Fruit fly (Drosophila melanogaster) whole organism, embryonic: ENCODE data around the gene Aef1.

ENCODE experiments used
- Antp ChIP-seq: fragments of 200-800 bp; sonication (Bioruptor generic); optimal IDR thresholded peaks from 3 replicates; lab custom pipeline; 2016; ENCODE audit warnings: missing biosample characterization, missing genetic modification characterization
- Atf3 ChIP-seq: fragments of 200-800 bp; sonication (Bioruptor generic); optimal IDR thresholded peaks from 3 replicates; lab custom pipeline; 2016; ENCODE audit warnings: missing biosample characterization, missing genetic modification characterization
- CG10209 ChIP-seq: fragments of 200-800 bp; sonication (Bioruptor generic); optimal IDR thresholded peaks from 3 replicates; lab custom pipeline; 2017; ENCODE audit warnings: missing biosample characterization, mild to moderate bottlenecking, missing genetic modification characterization, missing genetic modification reagents
- CG12071 ChIP-seq: fragments of 200-800 bp; sonication (Bioruptor generic); optimal IDR thresholded peaks from 3 replicates; lab custom pipeline; 2018; ENCODE audit warnings: missing biosample characterization, mild to moderate bottlenecking, missing genetic modification characterization
- CG1233 ChIP-seq: fragments of 200-800 bp; sonication (Bioruptor generic); optimal IDR thresholded peaks from 4 replicates; lab custom pipeline; 2018; ENCODE audit warnings: missing biosample characterization, mild to moderate bottlenecking, missing genetic modification characterization
- CG12942 ChIP-seq: fragments of 200-800 bp; sonication (Bioruptor generic); optimal IDR thresholded peaks from 3 replicates; lab custom pipeline; 2016; ENCODE audit warnings: missing biosample characterization, missing genetic modification characterization
- CG13123 ChIP-seq: fragments of 200-800 bp; sonication (Bioruptor generic); optimal IDR thresholded peaks from 2 replicates; lab custom pipeline; 2016; ENCODE audit warnings: missing biosample characterization, missing genetic modification characterization
- CG15011 ChIP-seq: fragments of 200-800 bp; sonication (Bioruptor generic); optimal IDR thresholded peaks from 3 replicates; lab custom pipeline; 2018; ENCODE audit warnings: missing biosample characterization, mild to moderate bottlenecking, missing genetic modification characterization
- CG15601 ChIP-seq: fragments of 200-800 bp; sonication (Bioruptor generic); optimal IDR thresholded peaks from 3 replicates; lab custom pipeline; 2019; ENCODE audit warnings: missing biosample characterization, mild to moderate bottlenecking, missing genetic modification characterization, moderate library complexity
- CG1603 ChIP-seq: fragments of 200-800 bp; sonication (Bioruptor generic); optimal IDR thresholded peaks from 2 replicates; lab custom pipeline; 2019; ENCODE audit warnings: missing biosample characterization, mild to moderate bottlenecking, missing genetic modification characterization, moderate library complexity
- CG17829 ChIP-seq: fragments of 200-800 bp; optimal IDR thresholded peaks from 2 replicates; lab custom pipeline; 2019; ENCODE audit warnings: missing biosample characterization, mild to moderate bottlenecking, missing genetic modification characterization, moderate library complexity
- CG2129 ChIP-seq: fragments of 200-800 bp; sonication (Bioruptor generic); IDR thresholded peaks from 2 replicates; pipeline ENCODE4 v1.3.6; 2022; ENCODE audit warnings: missing biosample characterization, missing genetic modification characterization; ENCODE audit not compliant: partially characterized antibody
- CG2678 ChIP-seq: fragments of 200-800 bp; sonication (Bioruptor generic); optimal IDR thresholded peaks from 3 replicates; lab custom pipeline; 2019; ENCODE audit warnings: missing biosample characterization, mild to moderate bottlenecking, missing genetic modification characterization, moderate library complexity
- CG3163 ChIP-seq: fragments of 200-800 bp; sonication (Bioruptor generic); optimal IDR thresholded peaks from 3 replicates; lab custom pipeline; 2016; ENCODE audit warnings: missing biosample characterization, missing genetic modification characterization
- CG33557 ChIP-seq: fragments of 200-800 bp; sonication (Bioruptor generic); optimal IDR thresholded peaks from 2 replicates; lab custom pipeline; 2019; ENCODE audit warnings: missing biosample characterization, mild to moderate bottlenecking, missing genetic modification characterization, moderate library complexity
- CG34376 ChIP-seq: fragments of 200-800 bp; sonication (Bioruptor generic); optimal IDR thresholded peaks from 2 replicates; lab custom pipeline; 2018; ENCODE audit warnings: missing biosample characterization, mild to moderate bottlenecking, missing genetic modification characterization
- CG3726 ChIP-seq: fragments of 200-800 bp; sonication (Bioruptor generic); IDR thresholded peaks from 3 replicates; pipeline ENCODE4, ENCODE4 v1.3.6; 2022; ENCODE audit warnings: missing biosample characterization, missing genetic modification characterization
- CG5245 ChIP-seq: fragments of 200-800 bp; sonication (Bioruptor generic); optimal IDR thresholded peaks from 3 replicates; lab custom pipeline; 2016; ENCODE audit warnings: missing biosample characterization, missing genetic modification characterization
- CG6813 ChIP-seq: fragments of 200-800 bp; sonication (Bioruptor generic); optimal IDR thresholded peaks from 2 replicates; lab custom pipeline; 2017; ENCODE audit warnings: missing biosample characterization, missing genetic modification characterization, mild to moderate bottlenecking, moderate library complexity, missing genetic modification reagents
- CG7928 ChIP-seq: fragments of 200-800 bp; sonication (Bioruptor generic); optimal IDR thresholded peaks from 2 replicates; lab custom pipeline; 2017; ENCODE audit warnings: missing biosample characterization, mild to moderate bottlenecking, missing genetic modification characterization
- CG9797 ChIP-seq: fragments of 200-800 bp; sonication (Bioruptor generic); optimal IDR thresholded peaks from 3 replicates; lab custom pipeline; 2018; ENCODE audit warnings: missing biosample characterization, mild to moderate bottlenecking, missing genetic modification characterization
- CTCF ChIP-seq: fragments of 200-800 bp; sonication (Bioruptor generic); optimal IDR thresholded peaks from 2 replicates; lab custom pipeline; 2017; ENCODE audit warnings: missing biosample characterization, mild to moderate bottlenecking, missing genetic modification characterization, moderate library complexity
- Camta ChIP-seq: fragments of 200-800 bp; sonication (Bioruptor generic); optimal IDR thresholded peaks from 2 replicates; lab custom pipeline; 2016; ENCODE audit warnings: missing biosample characterization, missing genetic modification characterization
- Deaf1 ChIP-seq: fragments of 200-800 bp; optimal IDR thresholded peaks from 3 replicates; lab custom pipeline; 2019; ENCODE audit warnings: missing biosample characterization, mild to moderate bottlenecking, missing genetic modification characterization, moderate library complexity
- Doc2 ChIP-seq: fragments of 200-800 bp; sonication (Bioruptor generic); IDR thresholded peaks from 2 replicates; pipeline ENCODE4 v1.3.6; 2022; ENCODE audit warnings: missing biosample characterization, missing genetic modification characterization
- HmgZ ChIP-seq: fragments of 200-800 bp; sonication (Bioruptor generic); optimal IDR thresholded peaks from 2 replicates; lab custom pipeline; 2018; ENCODE audit warnings: missing biosample characterization, mild to moderate bottlenecking, missing genetic modification characterization
- Hr39 ChIP-seq: fragments of >200 bp; optimal IDR thresholded peaks from 2 replicates; lab custom pipeline; 2017
- Mad ChIP-seq: fragments of 200-800 bp; sonication (Bioruptor generic); optimal IDR thresholded peaks from 2 replicates; lab custom pipeline; 2016; ENCODE audit warnings: missing biosample characterization, missing genetic modification characterization
- Mes4 ChIP-seq: fragments of 200-800 bp; sonication (Bioruptor generic); optimal IDR thresholded peaks from 2 replicates; lab custom pipeline; 2016; ENCODE audit warnings: missing biosample characterization, missing genetic modification characterization
- Side ChIP-seq: fragments of 200-800 bp; sonication (Bioruptor generic); optimal IDR thresholded peaks from 2 replicates; lab custom pipeline; 2016; ENCODE audit warnings: missing biosample characterization, missing genetic modification characterization
- Stat92E ChIP-seq, 3 experiments: fragments of >200 bp in 2 of 3; fragments of 200-800 bp in 1 of 3; sonication (Bioruptor generic) in 1 of 3; optimal IDR thresholded peaks; 2 replicates each; lab custom pipeline; 2017 to 2019; ENCODE audit warnings: missing biosample characterization in 3 of 3, missing genetic modification characterization in 3 of 3, mild to moderate bottlenecking in 1 of 3, moderate library complexity in 1 of 3
- chn ChIP-seq: fragments of 200-800 bp; sonication (Bioruptor generic); optimal IDR thresholded peaks from 2 replicates; lab custom pipeline; 2016; ENCODE audit warnings: missing biosample characterization, missing genetic modification characterization
- crp ChIP-seq, 2 experiments: fragments of 200-800 bp; sonication (Bioruptor generic); optimal IDR thresholded peaks; 2 replicates in 1 of 2; 3 replicates in 1 of 2; lab custom pipeline; 2017; ENCODE audit warnings: missing biosample characterization in 2 of 2, missing genetic modification characterization in 2 of 2, mild to moderate bottlenecking in 1 of 2, moderate library complexity in 1 of 2
- dati ChIP-seq: fragments of 200-800 bp; sonication (Bioruptor generic); IDR thresholded peaks from 2 replicates; pipeline ENCODE4 v1.3.6; 2022; ENCODE audit warnings: missing biosample characterization, missing genetic modification characterization
- exex ChIP-seq: fragments of 200-800 bp; sonication (Bioruptor generic); optimal IDR thresholded peaks from 4 replicates; lab custom pipeline; 2018; ENCODE audit warnings: missing biosample characterization, mild to moderate bottlenecking, missing genetic modification characterization, moderate library complexity
- fd96Cb ChIP-seq: fragments of 200-800 bp; sonication (Bioruptor generic); optimal IDR thresholded peaks from 2 replicates; lab custom pipeline; 2018; ENCODE audit warnings: missing biosample characterization, mild to moderate bottlenecking, missing genetic modification characterization, moderate library complexity
- ftz-f1 ChIP-seq: fragments of 200-800 bp; sonication (Bioruptor generic); optimal IDR thresholded peaks from 2 replicates; lab custom pipeline; 2016; ENCODE audit warnings: missing biosample characterization, missing genetic modification characterization
- gt ChIP-seq: fragments of 200-800 bp; sonication (Bioruptor generic); IDR thresholded peaks from 2 replicates; pipeline ENCODE4 v1.3.6; 2022; ENCODE audit warnings: missing biosample characterization, missing genetic modification characterization
- ind ChIP-seq: fragments of 200-800 bp; sonication (Bioruptor generic); optimal IDR thresholded peaks from 3 replicates; lab custom pipeline; 2016; ENCODE audit warnings: missing biosample characterization, missing genetic modification characterization
- maf-S ChIP-seq: fragments of 200-800 bp; sonication (Bioruptor generic); optimal IDR thresholded peaks from 2 replicates; lab custom pipeline; 2016; ENCODE audit warnings: missing biosample characterization, missing genetic modification characterization
- mam ChIP-seq: fragments of 200-800 bp; sonication (Bioruptor generic); optimal IDR thresholded peaks from 3 replicates; lab custom pipeline; 2016; ENCODE audit warnings: missing biosample characterization, missing genetic modification characterization
- mirr ChIP-seq: fragments of 200-800 bp; sonication (Bioruptor generic); optimal IDR thresholded peaks from 3 replicates; lab custom pipeline; 2018; ENCODE audit warnings: missing biosample characterization, mild to moderate bottlenecking, missing genetic modification characterization
- nom ChIP-seq: fragments of 200-800 bp; sonication (Bioruptor generic); optimal IDR thresholded peaks from 2 replicates; lab custom pipeline; 2017; ENCODE audit warnings: missing biosample characterization, missing genetic modification characterization, mild to moderate bottlenecking, moderate library complexity, missing genetic modification reagents
- otp ChIP-seq: fragments of 200-800 bp; sonication (Bioruptor generic); IDR thresholded peaks from 3 replicates; pipeline ENCODE4, ENCODE4 v1.3.6; 2022; ENCODE audit warnings: missing biosample characterization, missing genetic modification characterization
- prd ChIP-seq, 3 experiments: fragments of >200 bp in 2 of 3; fragments of 200-800 bp in 1 of 3; sonication (Bioruptor generic) in 1 of 3; optimal IDR thresholded peaks in 2 of 3; IDR thresholded peaks in 1 of 3; 2 replicates in 2 of 3; 3 replicates in 1 of 3; pipeline versions ENCODE4 v1.3.6 to Lab custom; 2017 to 2022; ENCODE audit warnings: missing biosample characterization in 1 of 3, missing genetic modification characterization in 1 of 3
- rib ChIP-seq: fragments of 200-800 bp; sonication (Bioruptor generic); IDR thresholded peaks from 2 replicates; pipeline ENCODE4 v1.3.6; 2022; ENCODE audit warnings: missing biosample characterization, missing genetic modification characterization
- sc ChIP-seq, 3 experiments: fragments of >200 bp in 2 of 3; fragments of 200-800 bp in 1 of 3; sonication (Bioruptor generic) in 1 of 3; optimal IDR thresholded peaks; 2 replicates in 2 of 3; 3 replicates in 1 of 3; lab custom pipeline; 2017; ENCODE audit warnings: mild to moderate bottlenecking in 1 of 3, missing biosample characterization in 1 of 3, missing genetic modification characterization in 1 of 3, missing genetic modification reagents in 1 of 3
- slou ChIP-seq: fragments of 200-800 bp; sonication (Bioruptor generic); optimal IDR thresholded peaks from 3 replicates; lab custom pipeline; 2016; ENCODE audit warnings: missing biosample characterization, missing genetic modification characterization
- sna ChIP-seq: fragments of 200-800 bp; sonication (Bioruptor generic); IDR thresholded peaks from 2 replicates; pipeline ENCODE4 v1.3.6; 2022; ENCODE audit warnings: missing biosample characterization, missing genetic modification characterization; ENCODE audit not compliant: partially characterized antibody
- zfh2 ChIP-seq: fragments of 200-800 bp; sonication (Bioruptor generic); optimal IDR thresholded peaks from 2 replicates; lab custom pipeline; 2016; ENCODE audit warnings: missing biosample characterization, missing genetic modification characterization

The Aef1 gene

DNA sequence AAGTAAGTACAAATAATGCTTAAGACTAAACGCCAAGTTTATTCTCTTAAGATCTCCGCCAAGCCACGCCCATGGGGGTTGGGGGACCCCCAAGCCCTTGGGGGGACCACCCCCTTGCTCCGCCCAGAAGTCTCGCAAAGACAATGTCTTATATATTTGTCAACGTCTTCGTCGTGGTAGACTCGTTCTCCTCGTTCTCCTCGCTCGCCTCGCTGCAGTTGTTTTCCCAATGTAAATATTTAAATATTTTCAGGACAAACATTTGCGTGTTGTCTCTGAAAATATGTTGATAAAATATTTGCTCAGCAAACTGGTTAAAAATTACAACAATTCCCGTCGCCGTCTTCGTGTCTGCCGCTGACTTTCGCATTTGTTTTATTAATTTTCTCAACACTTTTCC is 31.0 kb downstream of the Aef1 start (continued):
- TF ChIP-seq CG9797 (GFP tag; lab: Kevin White, UChicago) = peak; percentile 34
- peak; percentile 38 for TF ChIP-seq CTCF
- TF ChIP-seq sc (optimal IDR thresholded peaks at IDR 0.05; lab: Kevin White, UChicago) = no peak
- peak; percentile 89 for TF ChIP-seq sc (GFP tag; optimal IDR thresholded peaks at IDR 0.05; lab: Kevin White, UChicago)
- no peak for TF ChIP-seq ftz-f1 (GFP tag; lab: Kevin White, UChicago)
- TF ChIP-seq CG15011 (GFP tag; lab: Kevin White, UChicago) = peak; percentile 83
- TF ChIP-seq CG10209 = peak; percentile 85
- TF ChIP-seq sna = no peak
- TF ChIP-seq Deaf1 = no peak
- peak; percentile 24 for TF ChIP-seq Atf3 (GFP tag; lab: Kevin White, UChicago)
- no peak for TF ChIP-seq HmgZ
- TF ChIP-seq CG6813 (GFP tag; lab: Kevin White, UChicago) = peak; percentile 95
- TF ChIP-seq ind = no peak
- TF ChIP-seq maf-S = no peak
- peak; percentile 89 for TF ChIP-seq CG1603 (tag; lab: Kevin White, UChicago)
- peak; percentile 80 for TF ChIP-seq CG15601 (tag; lab: Kevin White, UChicago)
- TF ChIP-seq CG12071 (GFP tag; lab: Kevin White, UChicago) = peak; percentile 20
- no peak for TF ChIP-seq Antp (GFP tag; lab: Kevin White, UChicago)
- peak; percentile 25 for TF ChIP-seq CG12942 (GFP tag; lab: Kevin White, UChicago)
- TF ChIP-seq CG7928 = no peak
- TF ChIP-seq CG13123 = no peak
- TF ChIP-seq CG3726 = no peak
- TF ChIP-seq Hr39 = no peak
- no peak for TF ChIP-seq rib (GFP tag; lab: Robert Waterston, UW)
- 0 out of 2 replicates have a peak, but pooled peaks have one; percentile 42 for TF ChIP-seq dati (GFP tag; lab: Robert Waterston, UW)
- TF ChIP-seq fd96Cb (tag; lab: Kevin White, UChicago) = peak; percentile 75
- no peak for TF ChIP-seq CG3163 (GFP tag; lab: Kevin White, UChicago)
- peak; percentile 16 for TF ChIP-seq Side (GFP tag; lab: Kevin White, UChicago)
- no peak for TF ChIP-seq nom
- peak in 1 of 2 experiments; percentile 27 for TF ChIP-seq crp (GFP tag; optimal IDR thresholded peaks at IDR 0.05; lab: Kevin White, UChicago)
- TF ChIP-seq Mes4 (GFP tag; lab: Kevin White, UChicago) = peak; percentile 9
- TF ChIP-seq prd (optimal IDR thresholded peaks at IDR 0.05; lab: Kevin White, UChicago) = no peak
- TF ChIP-seq prd (GFP tag; IDR thresholded peaks at IDR 0.05; lab: Robert Waterston, UW) = peak; percentile 70
- TF ChIP-seq mirr (GFP tag; lab: Kevin White, UChicago) = no peak
- no peak for TF ChIP-seq CG2129 (GFP tag; lab: Robert Waterston, UW)
- TF ChIP-seq CG5245 (GFP tag; lab: Kevin White, UChicago) = peak; percentile 9
- TF ChIP-seq Mad = peak; percentile 34
- peak; percentile 68 for TF ChIP-seq CG2678 (tag; lab: Kevin White, UChicago)
- no peak for TF ChIP-seq exex (tag; lab: Kevin White, UChicago)
- no peak for TF ChIP-seq slou (GFP tag; lab: Kevin White, UChicago)
- peak; percentile 32 for TF ChIP-seq Camta
- TF ChIP-seq CG1233 = peak; percentile 92
- no peak for TF ChIP-seq Doc2 (GFP tag; lab: Robert Waterston, UW)
- no peak for TF ChIP-seq zfh2
- peak; percentile 51; the same call in 1 of the 2 replicates for TF ChIP-seq gt
- TF ChIP-seq CG34376 (GFP tag; lab: Kevin White, UChicago) = no peak
- TF ChIP-seq Stat92E (GFP tag; optimal IDR thresholded peaks at IDR 0.05; lab: Kevin White, UChicago) = no peak
- peak; percentile 69; the same call in 2 of the 3 replicates for TF ChIP-seq otp (GFP tag; lab: Robert Waterston, UW)
- peak; percentile 15 for TF ChIP-seq chn (GFP tag; lab: Kevin White, UChicago)
- peak; percentile 89 for TF ChIP-seq CG17829 (tag; lab: Kevin White, UChicago)
- no peak for TF ChIP-seq mam (GFP tag; lab: Kevin White, UChicago)
- TF ChIP-seq CG33557 (GFP tag; lab: Kevin White, UChicago) = peak; percentile 94
